Worm (Caenorhabditis elegans) whole organism, L4 larva: ENCODE data around the gene M05D6.5.

ENCODE experiments used
- F10B5.3 ChIP-seq: sonication (generic microtip); optimal IDR thresholded peaks from 2 replicates; lab custom pipeline; 2016; ENCODE audit warnings: mild to moderate bottlenecking, missing genetic modification characterization, missing compliant biosample characterization
- F26F4.8 ChIP-seq: fragments of 200-800 bp; sonication (Bioruptor generic); conservative IDR thresholded peaks from 2 replicates; pipeline ENCODE4 v1.3.6; 2022; ENCODE audit warnings: missing genetic modification characterization, missing compliant biosample characterization
- F37D6.2 ChIP-seq: sonication (generic microtip); optimal IDR thresholded peaks from 2 replicates; lab custom pipeline; 2016; ENCODE audit warnings: mild to moderate bottlenecking, missing genetic modification characterization, missing compliant biosample characterization
- Y5F2A.4 ChIP-seq: fragments of 200-800 bp; sonication (Bioruptor generic); optimal IDR thresholded peaks from 2 replicates; lab custom pipeline; 2018; ENCODE audit warnings: mild to moderate bottlenecking, missing genetic modification characterization, missing compliant biosample characterization
- aha-1 ChIP-seq: fragments of 150-350 bp; peaks from one replicate; lab custom pipeline; 2014; ENCODE audit warnings: missing biosample characterization, missing genetic modification characterization
- aly-2 ChIP-seq: sonication (generic microtip); optimal IDR thresholded peaks from 2 replicates; lab custom pipeline; 2018; ENCODE audit warnings: missing biosample characterization, missing genetic modification characterization
- ama-1 ChIP-seq: fragments of 150-350 bp; optimal IDR thresholded peaks from 2 replicates; lab custom pipeline; 2014; ENCODE audit warnings: inconsistent platforms, mixed read lengths
- arid-1 ChIP-seq: fragments of 200-800 bp; sonication (Bioruptor generic); conservative IDR thresholded peaks from 2 replicates; pipeline ENCODE4 v1.3.6; 2022; ENCODE audit warnings: missing genetic modification reagents, missing genetic modification characterization, missing compliant biosample characterization
- attf-4 ChIP-seq: sonication (generic microtip); optimal IDR thresholded peaks from 3 replicates; lab custom pipeline; 2017; ENCODE audit warnings: missing biosample characterization, missing genetic modification characterization
- ceh-62 ChIP-seq: sonication (generic microtip); optimal IDR thresholded peaks from 2 replicates; lab custom pipeline; 2017; ENCODE audit warnings: missing biosample characterization, missing genetic modification characterization
- ces-1 ChIP-seq: fragments of 150-350 bp; sonication (generic microtip); optimal IDR thresholded peaks from 4 replicates; lab custom pipeline; 2014; ENCODE audit warnings: missing biosample characterization, missing genetic modification reagents, missing genetic modification characterization
- cey-2 ChIP-seq: sonication (generic microtip); optimal IDR thresholded peaks from 3 replicates; lab custom pipeline; 2017; ENCODE audit warnings: missing genetic modification characterization, mild to moderate bottlenecking, missing compliant biosample characterization, antibody characterized with exemption, borderline replicate concordance; ENCODE audit not compliant: insufficient read depth
- dmd-6 ChIP-seq: fragments of 200-800 bp; sonication (Bioruptor generic); IDR thresholded peaks from 2 replicates; pipeline ENCODE4 v1.3.6; 2022; ENCODE audit warnings: missing genetic modification reagents, missing genetic modification characterization, missing compliant biosample characterization
- dpl-1 ChIP-seq: fragments of 150-350 bp; optimal IDR thresholded peaks from 2 replicates; lab custom pipeline; 2014; ENCODE audit warnings: missing biosample characterization, missing genetic modification reagents, missing genetic modification characterization
- duxl-1 ChIP-seq: sonication (generic microtip); optimal IDR thresholded peaks from 2 replicates; lab custom pipeline; 2016; ENCODE audit warnings: mild to moderate bottlenecking, missing genetic modification characterization, moderate library complexity, missing compliant biosample characterization; ENCODE audit not compliant: poor library complexity
- hif-1 ChIP-seq, 2 experiments: sonication (generic microtip); optimal IDR thresholded peaks; 2 replicates each; lab custom pipeline; 2016 to 2017; ENCODE audit warnings: missing compliant biosample characterization in 2 of 2, missing genetic modification characterization in 2 of 2, missing genetic modification reagents in 2 of 2, missing genotype in 2 of 2, mild to moderate bottlenecking in 1 of 2
- lim-7 ChIP-seq: fragments of 200-800 bp; sonication (Bioruptor generic); IDR thresholded peaks from 2 replicates; pipeline ENCODE4 v1.3.6; 2022; ENCODE audit warnings: missing genetic modification characterization, missing compliant biosample characterization
- lin-1 ChIP-seq: fragments of 200-800 bp; sonication (Bioruptor generic); IDR thresholded peaks from 2 replicates; pipeline ENCODE4 v1.3.6; 2022; ENCODE audit warnings: missing genetic modification reagents, missing genetic modification characterization, missing compliant biosample characterization
- lin-13 ChIP-seq: fragments of 150-350 bp; optimal IDR thresholded peaks from 2 replicates; lab custom pipeline; 2014; ENCODE audit warnings: missing biosample characterization, missing genetic modification reagents, missing genetic modification characterization
- lsy-2 ChIP-seq, 2 experiments: fragments of 150-350 bp in 1 of 2; sonication (generic microtip) in 1 of 2; optimal IDR thresholded peaks; 2 replicates each; lab custom pipeline; 2014 to 2017; ENCODE audit warnings: missing biosample characterization in 2 of 2, missing genetic modification characterization in 2 of 2
- madf-5 ChIP-seq, 2 experiments: fragments of 200-800 bp; sonication (Bioruptor generic); IDR thresholded peaks; 2 replicates each; pipeline ENCODE4 v1.3.6; 2022; ENCODE audit warnings: missing compliant biosample characterization in 2 of 2, missing genetic modification characterization in 2 of 2
- mes-2 ChIP-seq: sonication (generic microtip); optimal IDR thresholded peaks from 2 replicates; lab custom pipeline; 2016; ENCODE audit warnings: missing genotype, mild to moderate bottlenecking, missing genetic modification characterization, missing compliant biosample characterization; ENCODE audit not compliant: poor library complexity, severe bottlenecking
- nhr-111 ChIP-seq: fragments of 200-800 bp; sonication (Bioruptor generic); optimal IDR thresholded peaks from 2 replicates; lab custom pipeline; 2018; ENCODE audit warnings: mild to moderate bottlenecking, missing genetic modification characterization, missing compliant biosample characterization
- nhr-237 ChIP-seq: sonication (generic microtip); optimal IDR thresholded peaks from 2 replicates; lab custom pipeline; 2017; ENCODE audit warnings: missing biosample characterization, missing genetic modification characterization
- nhr-28 ChIP-seq: fragments of 150-350 bp; optimal IDR thresholded peaks from 2 replicates; lab custom pipeline; 2014; ENCODE audit warnings: missing biosample characterization, missing genetic modification characterization
- nhr-48 ChIP-seq: sonication (generic microtip); optimal IDR thresholded peaks from 2 replicates; lab custom pipeline; 2016; ENCODE audit warnings: mild to moderate bottlenecking, missing genetic modification characterization, missing compliant biosample characterization
- nhr-76 ChIP-seq: fragments of 150-350 bp; optimal IDR thresholded peaks from 2 replicates; lab custom pipeline; 2014; ENCODE audit warnings: missing biosample characterization, missing genetic modification characterization
- php-3 ChIP-seq: fragments of 200-800 bp; sonication (Bioruptor generic); IDR thresholded peaks from 2 replicates; pipeline ENCODE4 v1.3.6; 2022; ENCODE audit warnings: missing genetic modification reagents, missing genetic modification characterization, missing compliant biosample characterization
- pqm-1 ChIP-seq: sonication (generic microtip); optimal IDR thresholded peaks from 2 replicates; lab custom pipeline; 2017; ENCODE audit warnings: missing biosample characterization, missing genetic modification characterization
- rbr-2 ChIP-seq: sonication (generic microtip); optimal IDR thresholded peaks from 2 replicates; lab custom pipeline; 2016; ENCODE audit warnings: missing genotype, missing genetic modification characterization, missing compliant biosample characterization
- sdz-12 ChIP-seq: fragments of 200-800 bp; sonication (Bioruptor generic); optimal IDR thresholded peaks from 2 replicates; lab custom pipeline; 2018; ENCODE audit warnings: mild to moderate bottlenecking, missing genetic modification characterization, missing compliant biosample characterization
- snpc-1.2 ChIP-seq: fragments of 200-800 bp; sonication (Bioruptor generic); IDR thresholded peaks from 2 replicates; pipeline ENCODE4 v1.3.6; 2022; ENCODE audit warnings: missing genetic modification reagents, missing genetic modification characterization, missing compliant biosample characterization
- snpc-4 ChIP-seq: fragments of 150-350 bp; optimal IDR thresholded peaks from 2 replicates; lab custom pipeline; 2014; ENCODE audit warnings: missing biosample characterization, missing genetic modification characterization
- spr-3 ChIP-seq: fragments of 200-800 bp; sonication (Bioruptor generic); optimal IDR thresholded peaks from 2 replicates; lab custom pipeline; 2018; ENCODE audit warnings: mild to moderate bottlenecking, missing genetic modification characterization, missing compliant biosample characterization
- unc-130 ChIP-seq: sonication (generic microtip); optimal IDR thresholded peaks from 2 replicates; lab custom pipeline; 2016; ENCODE audit warnings: missing genetic modification reagents, missing genetic modification characterization, missing compliant biosample characterization
- unc-39 ChIP-seq: sonication (generic microtip); optimal IDR thresholded peaks from 2 replicates; lab custom pipeline; 2017; ENCODE audit warnings: missing biosample characterization, missing genetic modification characterization
- zag-1 ChIP-seq: fragments of 150-350 bp; optimal IDR thresholded peaks from 2 replicates; lab custom pipeline; 2014; ENCODE audit warnings: missing biosample characterization, missing genetic modification characterization
- zfp-2 ChIP-seq: sonication (generic microtip); optimal IDR thresholded peaks from 2 replicates; lab custom pipeline; 2016; ENCODE audit warnings: mild to moderate bottlenecking, missing genetic modification characterization, missing compliant biosample characterization
- zfp-3 ChIP-seq: fragments of 200-800 bp; sonication (Bioruptor generic); conservative IDR thresholded peaks from 2 replicates; pipeline ENCODE4 v1.3.6; 2022; ENCODE audit warnings: missing genetic modification reagents, missing genetic modification characterization, missing compliant biosample characterization
- ztf-11 ChIP-seq: fragments of 150-350 bp; optimal IDR thresholded peaks from 2 replicates; lab custom pipeline; 2014; ENCODE audit warnings: missing biosample characterization, missing genetic modification characterization

The M05D6.5 gene

DNA sequence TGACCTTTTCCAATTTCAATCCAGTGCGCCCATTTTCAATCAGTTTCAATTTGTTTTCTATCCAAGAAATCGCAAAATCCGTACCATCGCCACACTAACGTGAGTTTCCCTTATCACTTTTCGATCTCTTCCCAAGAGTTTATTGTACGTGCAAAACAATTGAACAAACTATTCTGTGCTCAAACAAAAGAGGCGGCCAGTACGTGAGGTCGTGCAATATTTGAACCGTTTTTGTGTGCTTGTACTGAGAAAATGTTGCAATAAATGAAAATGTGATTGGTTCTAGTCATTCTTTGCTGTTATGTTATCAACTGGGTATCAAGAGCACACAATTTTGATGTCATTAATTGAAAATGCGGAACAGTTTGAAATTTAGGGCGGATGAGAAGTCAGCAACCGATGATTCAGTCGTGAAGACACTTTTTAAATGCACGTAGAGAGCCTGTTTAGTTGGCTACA, 32.3 kb downstream of the M05D6.5 start, which contains the start of gene F22B5.4:
F22B5.4 (plus strand) TSS at position 51 of the 459 bp plus-strand sequence.
- TF ChIP-seq nhr-76, result no peak
- TF ChIP-seq mes-2 (tag; lab: Kevin White, UChicago), result no peak
- no peak for TF ChIP-seq Y5F2A.4 (GFP tag; lab: Kevin White, UChicago)
- peak; percentile 64 for TF ChIP-seq nhr-28 (tag; lab: Kevin White, UChicago)
- TF ChIP-seq aha-1 (tag; lab: Kevin White, UChicago), result no peak
- TF ChIP-seq snpc-1.2 (GFP tag; lab: Robert Waterston, UW), result no peak
- no peak for TF ChIP-seq unc-130 (GFP tag; lab: Kevin White, UChicago)
- no peak for TF ChIP-seq lsy-2 (tag; optimal IDR thresholded peaks at IDR 0.05; lab: Kevin White, UChicago)
- no peak for TF ChIP-seq rbr-2 (tag; lab: Kevin White, UChicago)
- TF ChIP-seq php-3 (GFP tag; lab: Robert Waterston, UW), result no peak
- TF ChIP-seq lin-13 (GFP tag; lab: Kevin White, UChicago), result no peak
- no peak for TF ChIP-seq unc-39 (tag; lab: Kevin White, UChicago)
- peak in 1 of 2 experiments; percentile 48 for TF ChIP-seq hif-1 (tag; optimal IDR thresholded peaks at IDR 0.05; lab: Kevin White, UChicago)
- no peak for TF ChIP-seq F37D6.2 (tag; lab: Kevin White, UChicago)
- TF ChIP-seq cey-2 (tag; lab: Kevin White, UChicago), result no peak
- TF ChIP-seq zfp-2 (tag; lab: Kevin White, UChicago), result no peak
- peak; percentile 27 for TF ChIP-seq pqm-1 (tag; lab: Kevin White, UChicago)
- TF ChIP-seq zfp-3 (GFP tag; lab: Robert Waterston, UW), result no peak
- TF ChIP-seq dpl-1 (GFP tag; lab: Kevin White, UChicago), result no peak
- TF ChIP-seq ztf-11 (tag; lab: Kevin White, UChicago), result no peak
- no peak for TF ChIP-seq snpc-4 (tag; lab: Kevin White, UChicago)
- TF ChIP-seq sdz-12 (GFP tag; lab: Kevin White, UChicago), result no peak
- TF ChIP-seq madf-5 (GFP tag; IDR thresholded peaks at IDR 0.05; lab: Robert Waterston, UW), result no peak
- TF ChIP-seq lim-7 (GFP tag; lab: Robert Waterston, UW), result no peak
- TF ChIP-seq nhr-48 (tag; lab: Kevin White, UChicago), result no peak
- TF ChIP-seq nhr-237 (tag; lab: Kevin White, UChicago), result no peak
- TF ChIP-seq nhr-111 (GFP tag; lab: Kevin White, UChicago), result no peak
- TF ChIP-seq attf-4 (tag; lab: Kevin White, UChicago), result no peak
- no peak for TF ChIP-seq aly-2 (tag; lab: Kevin White, UChicago)
- TF ChIP-seq dmd-6 (GFP tag; lab: Robert Waterston, UW), result peak; percentile 34; the same call in 1 of the 2 replicates
- TF ChIP-seq duxl-1 (tag; lab: Kevin White, UChicago), result no peak
- no peak for TF ChIP-seq F10B5.3 (tag; lab: Kevin White, UChicago)
- TF ChIP-seq arid-1, result no peak
- no peak for TF ChIP-seq ces-1 (GFP tag; lab: Kevin White, UChicago)
- no peak for TF ChIP-seq ama-1 (lab: Kevin White, UChicago)

DNA sequence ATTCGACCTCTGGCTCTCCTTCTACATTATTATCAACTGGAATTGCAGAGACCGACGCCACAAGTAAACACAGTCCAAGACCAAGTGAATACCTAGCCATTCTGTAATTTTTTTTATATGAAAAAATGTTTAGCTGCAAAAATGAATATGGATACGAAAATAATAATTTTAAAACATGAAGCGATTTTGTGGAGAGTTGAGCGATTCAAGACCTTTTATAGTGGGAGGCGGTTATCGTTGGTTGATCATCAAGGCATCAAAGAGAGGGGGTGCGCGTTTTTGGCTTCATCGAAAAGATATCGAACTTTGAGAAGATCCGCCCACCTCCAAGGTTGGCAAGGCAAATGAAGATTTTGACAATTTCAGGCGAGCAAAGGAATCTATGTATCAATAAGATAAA, 35.3 kb downstream of the M05D6.5 start, which contains the start of gene cut-3:
cut-3 (minus strand) TSS at position 101 of the 400 bp plus-strand sequence.
- no peak for TF ChIP-seq aha-1 (tag; lab: Kevin White, UChicago)
- no peak for TF ChIP-seq F26F4.8 (GFP tag; lab: Robert Waterston, UW)
- TF ChIP-seq lin-1 (GFP tag; lab: Robert Waterston, UW), result no peak
- TF ChIP-seq ceh-62 (tag; lab: Kevin White, UChicago), result no peak
- no peak for TF ChIP-seq lin-13 (GFP tag; lab: Kevin White, UChicago)
- no peak for TF ChIP-seq zag-1 (tag; lab: Kevin White, UChicago)
- no peak for TF ChIP-seq spr-3
